Worm (Caenorhabditis elegans): ENCODE measurements around the gene T01D1.3.

DNA sequence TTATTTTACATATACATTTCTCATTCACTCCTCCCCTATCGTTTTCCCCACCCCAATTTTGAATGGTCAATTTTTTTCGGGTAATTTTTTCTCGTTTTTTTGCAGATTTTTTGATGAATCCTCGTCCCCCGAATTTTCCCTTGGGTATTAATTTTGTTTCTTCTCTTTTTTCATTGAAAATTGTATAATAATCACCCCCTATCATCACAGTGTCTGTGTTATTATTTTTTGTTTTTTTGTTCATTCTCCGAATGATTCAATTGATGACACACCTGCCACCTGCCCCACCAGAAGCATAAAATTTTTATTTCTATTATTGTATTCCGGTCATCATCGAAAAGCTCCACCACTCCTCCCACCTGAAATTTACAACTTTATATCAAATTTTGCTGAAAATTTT is 23.5 kb downstream of the T01D1.3 start, which contains the start of gene T25D3.3:
- TF ChIP-seq nhr-11 (tag; optimal IDR thresholded peaks at IDR 0.05) = no peak
- no peak for TF ChIP-seq pha-4 (GFP tag; IDR thresholded peaks at IDR 0.05)
- TF ChIP-seq pha-4 (tag; optimal IDR thresholded peaks at IDR 0.05) = no peak
- TF ChIP-seq skn-1 (tag; optimal IDR thresholded peaks at IDR 0.05) = no peak
- TF ChIP-seq aly-2 (tag; optimal IDR thresholded peaks at IDR 0.05) = no peak
- no peak for TF ChIP-seq unc-62 (GFP tag; optimal IDR thresholded peaks at IDR 0.05 in 1 of 2)
- no peak for TF ChIP-seq unc-62 (tag; optimal IDR thresholded peaks at IDR 0.05)
- no peak for TF ChIP-seq nhr-25 (tag; optimal IDR thresholded peaks at IDR 0.05; ENCODE audit: borderline replicate concordance, insufficient read depth)
- no peak for TF ChIP-seq tag-97 (GFP tag; IDR thresholded peaks at IDR 0.05)
- TF ChIP-seq nhr-6 (tag; optimal IDR thresholded peaks at IDR 0.05) = no peak

Measured in whole organism, L4 larva.